Worm (Caenorhabditis elegans) whole organism, late embryonic: Measurements from ENCODE around the gene slc-17.9.

Experiments
- C08G9.2 ChIP-seq: sonication (generic microtip); optimal IDR thresholded peaks from 2 replicates; lab custom pipeline; 2016; ENCODE audit warnings: mild to moderate bottlenecking, missing genetic modification characterization, moderate library complexity, missing compliant biosample characterization
- K09A11.1 ChIP-seq: sonication (generic microtip); optimal IDR thresholded peaks from 2 replicates; lab custom pipeline; 2017; ENCODE audit warnings: antibody characterized with exemption, mild to moderate bottlenecking, missing genetic modification characterization, missing compliant biosample characterization; ENCODE audit not compliant: insufficient read depth
- ceh-18 ChIP-seq: sonication (generic microtip); optimal IDR thresholded peaks from 2 replicates; lab custom pipeline; 2016; ENCODE audit warnings: missing genetic modification characterization, missing compliant biosample characterization
- eyg-1 ChIP-seq: sonication (generic microtip); optimal IDR thresholded peaks from 2 replicates; lab custom pipeline; 2016; ENCODE audit warnings: missing genotype, missing genetic modification characterization, missing compliant biosample characterization
- nfya-1 ChIP-seq: sonication (generic microtip); optimal IDR thresholded peaks from 2 replicates; lab custom pipeline; 2017; ENCODE audit warnings: missing genetic modification characterization, mild to moderate bottlenecking, missing compliant biosample characterization, antibody characterized with exemption, moderate library complexity
- nhr-11 ChIP-seq: fragments of 150-350 bp; optimal IDR thresholded peaks from 2 replicates; lab custom pipeline; 2014; ENCODE audit warnings: missing biosample characterization, missing genetic modification characterization
- nhr-232 ChIP-seq: sonication (generic microtip); optimal IDR thresholded peaks from 2 replicates; lab custom pipeline; 2016; ENCODE audit warnings: missing genetic modification characterization, missing compliant biosample characterization
- pqm-1 ChIP-seq: sonication (generic microtip); optimal IDR thresholded peaks from 2 replicates; lab custom pipeline; 2016; ENCODE audit warnings: missing genetic modification characterization, missing compliant biosample characterization
- rnt-1 ChIP-seq: sonication (generic microtip); optimal IDR thresholded peaks from 2 replicates; lab custom pipeline; 2016; ENCODE audit warnings: missing genetic modification characterization, missing compliant biosample characterization

DNA sequence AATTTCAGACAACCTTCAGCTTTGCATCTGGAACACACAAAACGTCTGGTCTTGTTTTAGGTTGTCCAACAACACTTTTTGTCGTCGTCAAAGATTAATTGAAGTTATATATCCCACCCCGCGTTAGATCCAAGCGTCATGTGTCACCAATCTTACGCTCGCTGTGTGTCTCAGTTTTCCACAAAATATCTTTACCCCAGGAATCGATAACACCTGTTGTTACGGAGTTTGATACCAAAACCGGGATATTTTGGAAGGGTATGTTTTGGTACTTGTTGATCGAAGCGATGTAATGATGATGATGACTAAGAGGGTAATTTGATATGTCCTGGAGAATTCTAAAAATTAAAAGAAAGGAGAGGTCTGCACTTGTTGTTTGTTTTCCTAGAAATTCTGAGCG is 29.2 kb downstream of the slc-17.9 start:
- TF ChIP-seq nfya-1 (tag; lab: Kevin White, UChicago) (no peak), pqm-1 (tag; lab: Kevin White, UChicago) (no peak), ceh-18 (no peak), eyg-1 (tag; lab: Kevin White, UChicago) (no peak), rnt-1 (tag; lab: Kevin White, UChicago) (no peak), C08G9.2 (tag; lab: Kevin White, UChicago) (no peak), K09A11.1 (tag; lab: Kevin White, UChicago) (no peak), nhr-11 (tag; lab: Kevin White, UChicago) (no peak), nhr-232 (tag; lab: Kevin White, UChicago) (no peak)
